Fruit fly (Drosophila melanogaster) whole organism, embryonic: ENCODE results near the gene CkIIalpha-i3.

ENCODE experiments used
- Asciz ChIP-seq: fragments of 200-800 bp; sonication (Bioruptor generic); optimal IDR thresholded peaks from 2 replicates; lab custom pipeline; 2017; ENCODE audit warnings: missing biosample characterization, mild to moderate bottlenecking, missing genetic modification characterization, missing genetic modification reagents
- B-H1 ChIP-seq: fragments of 200-800 bp; sonication (Bioruptor generic); IDR thresholded peaks from 3 replicates; pipeline ENCODE4 v1.3.6; 2022; ENCODE audit warnings: missing biosample characterization, missing genetic modification characterization
- Bteb2 ChIP-seq: fragments of 200-800 bp; sonication (Bioruptor generic); optimal IDR thresholded peaks from 2 replicates; lab custom pipeline; 2016; ENCODE audit warnings: missing biosample characterization, missing genetic modification characterization
- CG11398 ChIP-seq: fragments of 200-800 bp; sonication (Bioruptor generic); optimal IDR thresholded peaks from 2 replicates; lab custom pipeline; 2016; ENCODE audit warnings: missing biosample characterization, missing genetic modification characterization
- CG12744 ChIP-seq: fragments of 200-800 bp; sonication (Bioruptor generic); optimal IDR thresholded peaks from 2 replicates; lab custom pipeline; 2016; ENCODE audit warnings: missing biosample characterization, missing genetic modification characterization
- CG14710 ChIP-seq: fragments of 200-800 bp; sonication (Bioruptor generic); optimal IDR thresholded peaks from 3 replicates; lab custom pipeline; 2019; ENCODE audit warnings: missing biosample characterization, mild to moderate bottlenecking, missing genetic modification characterization, moderate library complexity
- CG15479 ChIP-seq: fragments of 200-800 bp; sonication (Bioruptor generic); optimal IDR thresholded peaks from 3 replicates; lab custom pipeline; 2019; ENCODE audit warnings: missing biosample characterization, mild to moderate bottlenecking, missing genetic modification characterization, moderate library complexity
- CG15696 ChIP-seq: fragments of 200-800 bp; sonication (Bioruptor generic); optimal IDR thresholded peaks from 2 replicates; lab custom pipeline; 2019; ENCODE audit warnings: missing biosample characterization, mild to moderate bottlenecking, missing genetic modification characterization, moderate library complexity
- CG2875 ChIP-seq: fragments of 200-800 bp; sonication (Bioruptor generic); optimal IDR thresholded peaks from 2 replicates; lab custom pipeline; 2017; ENCODE audit warnings: missing biosample characterization, mild to moderate bottlenecking, missing genetic modification characterization, missing genetic modification reagents
- CG3838 ChIP-seq: fragments of 200-800 bp; sonication (Bioruptor generic); optimal IDR thresholded peaks from 3 replicates; lab custom pipeline; 2016; ENCODE audit warnings: missing biosample characterization, missing genetic modification characterization
- CG4404 ChIP-seq: fragments of 200-800 bp; sonication (Bioruptor generic); IDR thresholded peaks from 2 replicates; pipeline ENCODE4 v1.3.6; 2022; ENCODE audit warnings: missing biosample characterization, missing genetic modification characterization
- CG8359 ChIP-seq: fragments of 200-800 bp; sonication (Bioruptor generic); optimal IDR thresholded peaks from 2 replicates; lab custom pipeline; 2017; ENCODE audit warnings: missing biosample characterization, mild to moderate bottlenecking, missing genetic modification characterization, borderline replicate concordance
- CG9797 ChIP-seq: fragments of 200-800 bp; sonication (Bioruptor generic); optimal IDR thresholded peaks from 3 replicates; lab custom pipeline; 2018; ENCODE audit warnings: missing biosample characterization, mild to moderate bottlenecking, missing genetic modification characterization
- CG9817 ChIP-seq: fragments of 200-800 bp; sonication (Bioruptor generic); optimal IDR thresholded peaks from 2 replicates; lab custom pipeline; 2018; ENCODE audit warnings: missing biosample characterization, mild to moderate bottlenecking, missing genetic modification characterization, moderate library complexity
- D19A ChIP-seq: fragments of 200-800 bp; optimal IDR thresholded peaks from 3 replicates; lab custom pipeline; 2019; ENCODE audit warnings: missing biosample characterization, mild to moderate bottlenecking, missing genetic modification characterization, moderate library complexity
- Dip2 ChIP-seq: fragments of 200-800 bp; sonication (Bioruptor generic); IDR thresholded peaks from 2 replicates; pipeline ENCODE4 v1.3.6; 2022; ENCODE audit warnings: missing biosample characterization, missing genetic modification characterization
- Ets97D ChIP-seq: fragments of 200-800 bp; sonication (Bioruptor generic); optimal IDR thresholded peaks from 3 replicates; lab custom pipeline; 2016; ENCODE audit warnings: missing biosample characterization, missing genetic modification characterization
- GATAe ChIP-seq: fragments of 200-800 bp; sonication (Bioruptor generic); conservative IDR thresholded peaks from 2 replicates; pipeline ENCODE4 v1.3.6; 2022; ENCODE audit warnings: missing biosample characterization, missing genetic modification characterization
- Hr51 ChIP-seq, 2 experiments: fragments of 200-800 bp; sonication (Bioruptor generic); optimal IDR thresholded peaks; 2 replicates in 1 of 2; 3 replicates in 1 of 2; lab custom pipeline; 2016 to 2018; ENCODE audit warnings: missing biosample characterization in 2 of 2, missing genetic modification characterization in 2 of 2, mild to moderate bottlenecking in 1 of 2, moderate library complexity in 1 of 2
- Lhr ChIP-seq: fragments of 200-800 bp; sonication (Bioruptor generic); optimal IDR thresholded peaks from 3 replicates; lab custom pipeline; 2017; ENCODE audit warnings: mild to moderate bottlenecking, missing biosample characterization, missing genetic modification reagents, missing genetic modification characterization
- Mad ChIP-seq: fragments of 200-800 bp; sonication (Bioruptor generic); optimal IDR thresholded peaks from 2 replicates; lab custom pipeline; 2016; ENCODE audit warnings: missing biosample characterization, missing genetic modification characterization
- NC2α ChIP-seq: fragments of 200-800 bp; sonication (Bioruptor generic); optimal IDR thresholded peaks from 2 replicates; lab custom pipeline; 2016; ENCODE audit warnings: missing biosample characterization, missing genetic modification characterization
- NFAT ChIP-seq: fragments of 200-800 bp; sonication (Bioruptor generic); IDR thresholded peaks from 2 replicates; pipeline ENCODE4 v1.3.6; 2022; ENCODE audit warnings: missing biosample characterization, missing genetic modification characterization
- Six4 ChIP-seq: fragments of 200-800 bp; sonication (Bioruptor generic); optimal IDR thresholded peaks from 2 replicates; lab custom pipeline; 2016; ENCODE audit warnings: missing biosample characterization, missing genetic modification characterization
- Xrp1 ChIP-seq: fragments of 200-800 bp; sonication (Bioruptor generic); IDR thresholded peaks from 2 replicates; pipeline ENCODE4 v1.3.6; 2022; ENCODE audit warnings: missing biosample characterization, missing genetic modification characterization
- ara ChIP-seq: fragments of 200-800 bp; sonication (Bioruptor generic); IDR thresholded peaks from 2 replicates; pipeline ENCODE4 v1.3.6; 2022; ENCODE audit warnings: missing biosample characterization, missing genetic modification characterization
- ase ChIP-seq: fragments of 200-800 bp; sonication (Bioruptor generic); IDR thresholded peaks from 3 replicates; pipeline ENCODE4 v1.3.6; 2022; ENCODE audit warnings: missing biosample characterization, missing genetic modification characterization
- bbx ChIP-seq: fragments of 200-800 bp; sonication (Bioruptor generic); IDR thresholded peaks from 2 replicates; pipeline ENCODE4 v1.3.6; 2022; ENCODE audit warnings: missing biosample characterization, missing genetic modification characterization; ENCODE audit not compliant: partially characterized antibody
- bigmax ChIP-seq: fragments of 200-800 bp; sonication (Bioruptor generic); optimal IDR thresholded peaks from 2 replicates; lab custom pipeline; 2018; ENCODE audit warnings: missing biosample characterization, mild to moderate bottlenecking, missing genetic modification characterization
- dan ChIP-seq: fragments of 200-800 bp; sonication (Bioruptor generic); IDR thresholded peaks from 2 replicates; pipeline ENCODE4 v1.3.6; 2022; ENCODE audit warnings: missing biosample characterization, missing genetic modification characterization
- dm ChIP-seq: fragments of 200-800 bp; sonication (Bioruptor generic); optimal IDR thresholded peaks from 3 replicates; lab custom pipeline; 2016; ENCODE audit warnings: missing biosample characterization, missing genetic modification characterization
- dmrt99B ChIP-seq: fragments of 200-800 bp; sonication (Bioruptor generic); optimal IDR thresholded peaks from 2 replicates; lab custom pipeline; 2018; ENCODE audit warnings: missing biosample characterization, mild to moderate bottlenecking, missing genetic modification characterization, moderate library complexity
- esg ChIP-seq: fragments of 200-800 bp; sonication (Bioruptor generic); conservative IDR thresholded peaks from 2 replicates; pipeline ENCODE4 v1.3.6; 2022; ENCODE audit warnings: missing biosample characterization, missing genetic modification characterization
- fd64A ChIP-seq: fragments of 200-800 bp; sonication (Bioruptor generic); optimal IDR thresholded peaks from 3 replicates; lab custom pipeline; 2018; ENCODE audit warnings: missing biosample characterization, mild to moderate bottlenecking, missing genetic modification characterization
- fd96Cb ChIP-seq: fragments of 200-800 bp; sonication (Bioruptor generic); optimal IDR thresholded peaks from 2 replicates; lab custom pipeline; 2018; ENCODE audit warnings: missing biosample characterization, mild to moderate bottlenecking, missing genetic modification characterization, moderate library complexity
- gce ChIP-seq: fragments of 200-800 bp; sonication (Bioruptor generic); IDR thresholded peaks from 3 replicates; pipeline ENCODE4 v1.3.6; 2022; ENCODE audit warnings: missing biosample characterization, missing genetic modification characterization
- gcm ChIP-seq: fragments of 200-800 bp; sonication (Bioruptor generic); optimal IDR thresholded peaks from 2 replicates; lab custom pipeline; 2019; ENCODE audit warnings: missing biosample characterization, mild to moderate bottlenecking, missing genetic modification characterization, moderate library complexity
- hb ChIP-seq: fragments of 200-800 bp; sonication (Bioruptor generic); IDR thresholded peaks from 3 replicates; pipeline ENCODE4 v1.3.6; 2022; ENCODE audit warnings: missing biosample characterization, missing genetic modification characterization; ENCODE audit not compliant: partially characterized antibody
- hth ChIP-seq: fragments of >200 bp; optimal IDR thresholded peaks from 2 replicates; lab custom pipeline; 2017; ENCODE audit warnings: inconsistent platforms
- kay ChIP-seq: fragments of 200-800 bp; sonication (Bioruptor generic); optimal IDR thresholded peaks from 2 replicates; lab custom pipeline; 2016; ENCODE audit warnings: missing biosample characterization, missing genetic modification characterization
- lilli ChIP-seq: fragments of 200-800 bp; sonication (Bioruptor generic); optimal IDR thresholded peaks from 3 replicates; lab custom pipeline; 2016; ENCODE audit warnings: missing biosample characterization, missing genetic modification characterization
- nerfin-1 ChIP-seq: fragments of 200-800 bp; sonication (Bioruptor generic); optimal IDR thresholded peaks from 3 replicates; lab custom pipeline; 2019; ENCODE audit warnings: missing biosample characterization, mild to moderate bottlenecking, missing genetic modification characterization, moderate library complexity
- pan ChIP-seq, 4 experiments: fragments of >200 bp in 3 of 4; fragments of 200-800 bp in 1 of 4; sonication (Bioruptor generic) in 1 of 4; optimal IDR thresholded peaks in 3 of 4; IDR thresholded peaks in 1 of 4; 2 replicates each; pipeline versions ENCODE4 v1.3.6 to Lab custom; 2017 to 2022; ENCODE audit warnings: missing biosample characterization in 2 of 4, missing genetic modification characterization in 2 of 4, mixed read lengths in 1 of 4
- row ChIP-seq: fragments of 200-800 bp; sonication (Bioruptor generic); IDR thresholded peaks from 3 replicates; pipeline ENCODE4 v1.3.6; 2022; ENCODE audit warnings: missing biosample characterization, missing genetic modification characterization
- seq ChIP-seq: fragments of 200-800 bp; sonication (Bioruptor generic); IDR thresholded peaks from 2 replicates; pipeline ENCODE4 v1.3.6; 2022; ENCODE audit warnings: missing biosample characterization, missing genetic modification characterization
- so ChIP-seq: fragments of 200-800 bp; sonication (Bioruptor generic); IDR thresholded peaks from 3 replicates; pipeline ENCODE4 v1.3.6; 2022; ENCODE audit warnings: missing biosample characterization, missing genetic modification characterization
- sob ChIP-seq: fragments of 200-800 bp; sonication (Bioruptor generic); IDR thresholded peaks from 2 replicates; pipeline ENCODE4 v1.3.6; 2022; ENCODE audit warnings: missing biosample characterization, missing genetic modification characterization
- ssp ChIP-seq: fragments of 200-800 bp; sonication (Bioruptor generic); IDR thresholded peaks from 2 replicates; pipeline ENCODE4 v1.3.6; 2022; ENCODE audit warnings: missing biosample characterization, missing genetic modification characterization
- zfh2 ChIP-seq: fragments of 200-800 bp; sonication (Bioruptor generic); optimal IDR thresholded peaks from 2 replicates; lab custom pipeline; 2016; ENCODE audit warnings: missing biosample characterization, missing genetic modification characterization

CkIIalpha-i3 gene

dm6 chr3L:711839-712553 lies 1.6 kb upstream of the CkIIalpha-i3 start, which contains the start of gene CG13896 (continued):
- TF ChIP-seq Bteb2 (GFP tag; lab: Kevin White, UChicago): peak; percentile 60
- TF ChIP-seq seq (GFP tag; lab: Robert Waterston, UW): no peak
- peak; percentile 36 for TF ChIP-seq nerfin-1 (tag; lab: Kevin White, UChicago)
- peak; percentile 92 for TF ChIP-seq lilli (GFP tag; lab: Kevin White, UChicago)
- TF ChIP-seq B-H1 (GFP tag; lab: Robert Waterston, UW): peak; percentile 47; the same call in 1 of the 3 replicates
- TF ChIP-seq CG8359 (GFP tag; lab: Kevin White, UChicago): peak; percentile 40
- peak; percentile 78 for TF ChIP-seq dmrt99B
- peak; percentile 71 for TF ChIP-seq CG2875
- no peak for TF ChIP-seq fd64A (GFP tag; lab: Kevin White, UChicago)
- peak; percentile 73 for TF ChIP-seq D19A (tag; lab: Kevin White, UChicago)
- peak; percentile 81 for TF ChIP-seq ssp (GFP tag; lab: Robert Waterston, UW)
- TF ChIP-seq pan (optimal IDR thresholded peaks at IDR 0.05; lab: Kevin White, UChicago): no peak
- peak in 1 of 2 experiments; percentile 86 for TF ChIP-seq pan (GFP tag; optimal IDR thresholded peaks at IDR 0.05 in 1 of 2, IDR thresholded peaks at IDR 0.05 in 1 of 2)
- peak; percentile 87 for TF ChIP-seq gcm (GFP tag; lab: Kevin White, UChicago)
- TF ChIP-seq Xrp1 (GFP tag; lab: Robert Waterston, UW): peak; percentile 79
- TF ChIP-seq CG15696 (tag; lab: Kevin White, UChicago): peak; percentile 86
- TF ChIP-seq NFAT (GFP tag; lab: Robert Waterston, UW): peak; percentile 96
- peak; percentile 67 for TF ChIP-seq Six4 (GFP tag; lab: Kevin White, UChicago)
- peak; percentile 90 for TF ChIP-seq ase
- peak; percentile 69 for TF ChIP-seq esg (GFP tag; lab: Robert Waterston, UW)
- 0 out of 2 replicates have a peak, but pooled peaks have one; percentile 39 for TF ChIP-seq ara (GFP tag; lab: Robert Waterston, UW)
- peak; percentile 70 for TF ChIP-seq bbx
- peak; percentile 69; the same call in 2 of the 3 replicates for TF ChIP-seq so (GFP tag; lab: Robert Waterston, UW)
- peak; percentile 64 for TF ChIP-seq CG4404 (GFP tag; lab: Robert Waterston, UW)
- peak; percentile 63 for TF ChIP-seq CG3838 (GFP tag; lab: Kevin White, UChicago)
- peak; percentile 19 for TF ChIP-seq bigmax (GFP tag; lab: Kevin White, UChicago)
- TF ChIP-seq row (GFP tag; lab: Robert Waterston, UW): peak; percentile 64
- TF ChIP-seq GATAe: no peak
- peak; percentile 68; the same call in 1 of the 2 replicates for TF ChIP-seq dan
- peak; percentile 93 for TF ChIP-seq CG9817
- TF ChIP-seq CG9797: peak; percentile 21
- peak; percentile 84 to 87 for TF ChIP-seq Hr51 (GFP tag; optimal IDR thresholded peaks at IDR 0.05; lab: Kevin White, UChicago)
- TF ChIP-seq Ets97D (GFP tag; lab: Kevin White, UChicago): peak; percentile 80
- peak; percentile 77 for TF ChIP-seq NC2α (GFP tag; lab: Kevin White, UChicago)
- peak; percentile 76 for TF ChIP-seq zfh2 (GFP tag; lab: Kevin White, UChicago)
- no peak for TF ChIP-seq hth (lab: Kevin White, UChicago)
- peak; percentile 87 for TF ChIP-seq CG12744 (GFP tag; lab: Kevin White, UChicago)
- peak; percentile 79 for TF ChIP-seq fd96Cb (tag; lab: Kevin White, UChicago)
- peak; percentile 72 for TF ChIP-seq CG14710 (tag; lab: Kevin White, UChicago)
- TF ChIP-seq Asciz (GFP tag; lab: Kevin White, UChicago): peak; percentile 63
- no peak for TF ChIP-seq hb (GFP tag; lab: Robert Waterston, UW)
- TF ChIP-seq Mad (GFP tag; lab: Kevin White, UChicago): peak; percentile 89
- TF ChIP-seq sob: peak; percentile 87
- TF ChIP-seq Dip2 (GFP tag; lab: Robert Waterston, UW): no peak
- TF ChIP-seq CG11398 (GFP tag; lab: Kevin White, UChicago): peak; percentile 75
- TF ChIP-seq Lhr (GFP tag; lab: Kevin White, UChicago): peak; percentile 96
- peak; percentile 74 for TF ChIP-seq dm (GFP tag; lab: Kevin White, UChicago)
- TF ChIP-seq gce (GFP tag; lab: Robert Waterston, UW): no peak
- TF ChIP-seq CG15479: no peak
- peak; percentile 87 for TF ChIP-seq kay
